Fruit fly (Drosophila melanogaster): ENCODE data around the gene gpp.
A peak's percentile ranks its signal among the peaks of the same experiment; 100 is the strongest.

gpp gene

dm6 chr3R:6405239-6405638, 1.4 kb upstream of the gpp start:
- TF ChIP-seq cic (GFP tag; optimal IDR thresholded peaks at IDR 0.05) (no peak), CG1620 (GFP tag; optimal IDR thresholded peaks at IDR 0.05) (no peak), Hr96 (GFP tag; optimal IDR thresholded peaks at IDR 0.05) (no peak), Clk (GFP tag; optimal IDR thresholded peaks at IDR 0.05) (no peak), CG7101 (tag; optimal IDR thresholded peaks at IDR 0.05) (no peak), toe (GFP tag; optimal IDR thresholded peaks at IDR 0.05) (no peak)

- TF ChIP-seq tj (GFP tag; optimal IDR thresholded peaks at IDR 0.05) (peak; percentile 22), CG7045 (GFP tag; optimal IDR thresholded peaks at IDR 0.05) (no peak), bab1 (GFP tag; optimal IDR thresholded peaks at IDR 0.05) (peak; percentile 74), CG1620 (GFP tag; optimal IDR thresholded peaks at IDR 0.05) (peak; percentile 16), ovo (GFP tag; optimal IDR thresholded peaks at IDR 0.05) (peak; percentile 50), CG12768 (GFP tag; optimal IDR thresholded peaks at IDR 0.05) (peak; percentile 27), CG33017 (tag; optimal IDR thresholded peaks at IDR 0.05) (peak; percentile 42), pad (GFP tag; optimal IDR thresholded peaks at IDR 0.05) (no peak), CG11617 (GFP tag; optimal IDR thresholded peaks at IDR 0.05) (peak; percentile 15), CG5204 (GFP tag; optimal IDR thresholded peaks at IDR 0.05) (no peak), Clk (GFP tag; optimal IDR thresholded peaks at IDR 0.05) (no peak), CG14711 (tag; optimal IDR thresholded peaks at IDR 0.05) (peak; percentile 25), toe (GFP tag; optimal IDR thresholded peaks at IDR 0.05) (peak; percentile 67), cic (GFP tag; optimal IDR thresholded peaks at IDR 0.05) (peak; percentile 14), CG7101 (tag; optimal IDR thresholded peaks at IDR 0.05) (peak; percentile 54), Mnt (GFP tag; optimal IDR thresholded peaks at IDR 0.05) (peak; percentile 54)
These were observed 735 bp upstream of the gpp start, which contains the start of gene Dmtn for dm6 chr3R:6405674-6406565. Gene Dmtn, minus strand, starts transcription at chr3R:6405895.

DNA sequence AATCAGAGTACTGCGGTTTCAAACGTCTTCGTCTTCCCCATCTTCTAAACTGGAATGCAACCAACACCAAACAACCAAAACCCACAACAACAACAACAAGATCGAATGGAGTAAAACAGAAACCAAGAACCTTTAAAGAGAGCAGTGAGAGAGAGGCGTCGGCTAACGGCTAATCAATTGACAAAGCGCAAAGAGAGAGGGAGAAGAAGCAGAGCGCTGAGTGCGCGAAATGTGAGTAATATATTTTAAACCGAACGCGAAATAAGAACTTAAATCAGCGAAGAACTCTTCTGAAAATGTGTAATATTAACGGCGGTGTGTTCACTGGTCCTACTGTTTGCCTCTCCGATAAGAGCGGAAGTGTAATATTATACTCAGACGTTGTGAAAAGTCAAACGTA, 889 bp downstream of the gpp start:
- TF ChIP-seq CG5204 (GFP tag; optimal IDR thresholded peaks at IDR 0.05) (no peak), tj (GFP tag; optimal IDR thresholded peaks at IDR 0.05) (peak; percentile 95)

dm6 chr3R:6408467-6408866, 1.8 kb downstream of the gpp start:
- TF ChIP-seq CG33017 (tag; optimal IDR thresholded peaks at IDR 0.05) (no peak), CG7101 (tag; optimal IDR thresholded peaks at IDR 0.05) (no peak), pad (GFP tag; optimal IDR thresholded peaks at IDR 0.05) (no peak), toe (GFP tag; optimal IDR thresholded peaks at IDR 0.05) (no peak), CG7045 (GFP tag; optimal IDR thresholded peaks at IDR 0.05) (no peak), cic (GFP tag; optimal IDR thresholded peaks at IDR 0.05) (no peak), tj (GFP tag; optimal IDR thresholded peaks at IDR 0.05) (no peak), CG12768 (GFP tag; optimal IDR thresholded peaks at IDR 0.05) (no peak), CG11617 (GFP tag; optimal IDR thresholded peaks at IDR 0.05) (no peak), CG5204 (GFP tag; optimal IDR thresholded peaks at IDR 0.05) (no peak), Mnt (GFP tag; optimal IDR thresholded peaks at IDR 0.05) (no peak), bab1 (GFP tag; optimal IDR thresholded peaks at IDR 0.05) (no peak), Crg-1 (GFP tag; optimal IDR thresholded peaks at IDR 0.05) (no peak), ovo (GFP tag; optimal IDR thresholded peaks at IDR 0.05) (no peak), Hr96 (GFP tag; optimal IDR thresholded peaks at IDR 0.05) (no peak), cnc (optimal IDR thresholded peaks at IDR 0.05) (no peak), kay (GFP tag; ENCODE audit: borderline replicate concordance) (no peak), CG1620 (GFP tag; optimal IDR thresholded peaks at IDR 0.05) (no peak), CG14711 (tag; optimal IDR thresholded peaks at IDR 0.05) (no peak)

dm6 chr3R:6409153-6409571, 2.5 kb downstream of the gpp start:
- TF ChIP-seq ovo (GFP tag; optimal IDR thresholded peaks at IDR 0.05) = peak; percentile 43
- peak; percentile 67 for TF ChIP-seq cic (GFP tag; optimal IDR thresholded peaks at IDR 0.05)
- peak; percentile 37 for TF ChIP-seq CG12768 (GFP tag; optimal IDR thresholded peaks at IDR 0.05)
- TF ChIP-seq Mnt (GFP tag; optimal IDR thresholded peaks at IDR 0.05) = peak; percentile 43
- no peak for TF ChIP-seq Clk (GFP tag; optimal IDR thresholded peaks at IDR 0.05)
- peak; percentile 6 for TF ChIP-seq pad (GFP tag; optimal IDR thresholded peaks at IDR 0.05)
- no peak for TF ChIP-seq Hr96 (GFP tag; optimal IDR thresholded peaks at IDR 0.05)
- peak; percentile 95 for TF ChIP-seq kay (GFP tag; ENCODE audit: borderline replicate concordance)

- TF ChIP-seq CG33017 (tag; optimal IDR thresholded peaks at IDR 0.05) (peak; percentile 8), kay (GFP tag; ENCODE audit: borderline replicate concordance) (no peak), CG7045 (GFP tag; optimal IDR thresholded peaks at IDR 0.05) (peak; percentile 4), cnc (optimal IDR thresholded peaks at IDR 0.05) (no peak), toe (GFP tag; optimal IDR thresholded peaks at IDR 0.05) (no peak), pad (GFP tag; optimal IDR thresholded peaks at IDR 0.05) (peak; percentile 12), Mnt (GFP tag; optimal IDR thresholded peaks at IDR 0.05) (no peak), tj (GFP tag; optimal IDR thresholded peaks at IDR 0.05) (peak; percentile 74), CG1620 (GFP tag; optimal IDR thresholded peaks at IDR 0.05) (no peak), CG12768 (GFP tag; optimal IDR thresholded peaks at IDR 0.05) (peak; percentile 25), CG14711 (tag; optimal IDR thresholded peaks at IDR 0.05) (peak; percentile 2), CG7101 (tag; optimal IDR thresholded peaks at IDR 0.05) (peak; percentile 19), Crg-1 (GFP tag; optimal IDR thresholded peaks at IDR 0.05) (no peak), CG11617 (GFP tag; optimal IDR thresholded peaks at IDR 0.05) (peak; percentile 41), cic (GFP tag; optimal IDR thresholded peaks at IDR 0.05) (no peak), CG5204 (GFP tag; optimal IDR thresholded peaks at IDR 0.05) (no peak), Hr96 (GFP tag; optimal IDR thresholded peaks at IDR 0.05) (peak; percentile 14), bab1 (GFP tag; optimal IDR thresholded peaks at IDR 0.05) (peak; percentile 8), Clk (GFP tag; optimal IDR thresholded peaks at IDR 0.05) (no peak), ovo (GFP tag; optimal IDR thresholded peaks at IDR 0.05) (no peak)
These were observed 4.0 kb downstream of the gpp start for dm6 chr3R:6410412-6411225.

Measured in whole organism, adult.